Fruit fly (Drosophila melanogaster) whole organism, embryonic: Measurements from ENCODE around the gene CG12507.
A peak's percentile ranks its signal among the peaks of the same experiment; 100 is the strongest.

Experiments
- Antp ChIP-seq: fragments of 200-800 bp; sonication (Bioruptor generic); optimal IDR thresholded peaks from 3 replicates; lab custom pipeline; 2016; ENCODE audit warnings: missing biosample characterization, missing genetic modification characterization
- BEAF-32 ChIP-seq: fragments of 200-800 bp; sonication (Bioruptor generic); optimal IDR thresholded peaks from 3 replicates; lab custom pipeline; 2017; ENCODE audit warnings: missing biosample characterization, missing genetic modification characterization, mild to moderate bottlenecking, moderate library complexity, missing genetic modification reagents
- CG11560 ChIP-seq: fragments of 200-800 bp; sonication (Bioruptor generic); IDR thresholded peaks from 3 replicates; pipeline ENCODE4 v1.3.6; 2022; ENCODE audit warnings: missing biosample characterization, missing genetic modification characterization
- CG1233 ChIP-seq: fragments of 200-800 bp; sonication (Bioruptor generic); optimal IDR thresholded peaks from 4 replicates; lab custom pipeline; 2018; ENCODE audit warnings: missing biosample characterization, mild to moderate bottlenecking, missing genetic modification characterization
- CG13296 ChIP-seq: fragments of 200-800 bp; sonication (Bioruptor generic); optimal IDR thresholded peaks from 3 replicates; lab custom pipeline; 2018; ENCODE audit warnings: missing biosample characterization, mild to moderate bottlenecking, missing genetic modification characterization
- CG13424 ChIP-seq: fragments of 200-800 bp; sonication (Bioruptor generic); optimal IDR thresholded peaks from 2 replicates; lab custom pipeline; 2019; ENCODE audit warnings: missing biosample characterization, mild to moderate bottlenecking, missing genetic modification characterization, moderate library complexity
- CG14050 ChIP-seq: fragments of 200-800 bp; sonication (Bioruptor generic); IDR thresholded peaks from 3 replicates; pipeline ENCODE4 v1.3.6; 2022; ENCODE audit warnings: missing biosample characterization, missing genetic modification characterization
- CG14965 ChIP-seq: fragments of 200-800 bp; sonication (Bioruptor generic); optimal IDR thresholded peaks from 2 replicates; lab custom pipeline; 2016; ENCODE audit warnings: missing biosample characterization, missing genetic modification characterization, borderline replicate concordance
- CG15479 ChIP-seq: fragments of 200-800 bp; sonication (Bioruptor generic); optimal IDR thresholded peaks from 3 replicates; lab custom pipeline; 2019; ENCODE audit warnings: missing biosample characterization, mild to moderate bottlenecking, missing genetic modification characterization, moderate library complexity
- CG15696 ChIP-seq: fragments of 200-800 bp; sonication (Bioruptor generic); optimal IDR thresholded peaks from 2 replicates; lab custom pipeline; 2019; ENCODE audit warnings: missing biosample characterization, mild to moderate bottlenecking, missing genetic modification characterization, moderate library complexity
- CG1602 ChIP-seq: fragments of 200-800 bp; sonication (Bioruptor generic); optimal IDR thresholded peaks from 3 replicates; lab custom pipeline; 2016; ENCODE audit warnings: missing biosample characterization, missing genetic modification characterization
- CG16815 ChIP-seq: fragments of 200-800 bp; sonication (Bioruptor generic); optimal IDR thresholded peaks from 3 replicates; lab custom pipeline; 2017; ENCODE audit warnings: missing biosample characterization, mild to moderate bottlenecking, missing genetic modification characterization
- CG17361 ChIP-seq: fragments of 200-800 bp; sonication (Bioruptor generic); IDR thresholded peaks from 3 replicates; pipeline ENCODE4 v1.3.6; 2022; ENCODE audit warnings: missing biosample characterization, missing genetic modification characterization
- CG2889 ChIP-seq: fragments of 200-800 bp; sonication (Bioruptor generic); IDR thresholded peaks from 3 replicates; pipeline ENCODE4 v1.3.6; 2022; ENCODE audit warnings: missing biosample characterization, missing genetic modification characterization
- CG32532 ChIP-seq: fragments of 200-800 bp; sonication (Bioruptor generic); IDR thresholded peaks from 2 replicates; pipeline ENCODE4 v1.3.6; 2022; ENCODE audit warnings: missing biosample characterization, missing genetic modification characterization
- CG33557 ChIP-seq: fragments of 200-800 bp; sonication (Bioruptor generic); optimal IDR thresholded peaks from 2 replicates; lab custom pipeline; 2019; ENCODE audit warnings: missing biosample characterization, mild to moderate bottlenecking, missing genetic modification characterization, moderate library complexity
- CG3847 ChIP-seq: fragments of 200-800 bp; sonication (Bioruptor generic); IDR thresholded peaks from 2 replicates; pipeline ENCODE4 v1.3.6; 2022; ENCODE audit warnings: missing biosample characterization, missing genetic modification characterization
- CG6272 ChIP-seq: fragments of 200-800 bp; sonication (Bioruptor generic); IDR thresholded peaks from 2 replicates; pipeline ENCODE4 v1.3.6; 2022; ENCODE audit warnings: missing biosample characterization, missing genetic modification characterization
- CG7928 ChIP-seq: fragments of 200-800 bp; sonication (Bioruptor generic); optimal IDR thresholded peaks from 2 replicates; lab custom pipeline; 2017; ENCODE audit warnings: missing biosample characterization, mild to moderate bottlenecking, missing genetic modification characterization
- CG8765 ChIP-seq: fragments of 200-800 bp; sonication (Bioruptor generic); IDR thresholded peaks from 2 replicates; pipeline ENCODE4 v1.3.6; 2022; ENCODE audit warnings: missing biosample characterization, missing genetic modification characterization
- CG9437 ChIP-seq: fragments of 200-800 bp; sonication (Bioruptor generic); optimal IDR thresholded peaks from 2 replicates; lab custom pipeline; 2018; ENCODE audit warnings: missing biosample characterization, mild to moderate bottlenecking, missing genetic modification characterization
- CG9609 ChIP-seq: fragments of 200-800 bp; sonication (Bioruptor generic); optimal IDR thresholded peaks from 3 replicates; lab custom pipeline; 2016; ENCODE audit warnings: missing biosample characterization, missing genetic modification characterization
- CG9797 ChIP-seq: fragments of 200-800 bp; sonication (Bioruptor generic); optimal IDR thresholded peaks from 3 replicates; lab custom pipeline; 2018; ENCODE audit warnings: missing biosample characterization, mild to moderate bottlenecking, missing genetic modification characterization
- CG9817 ChIP-seq: fragments of 200-800 bp; sonication (Bioruptor generic); optimal IDR thresholded peaks from 2 replicates; lab custom pipeline; 2018; ENCODE audit warnings: missing biosample characterization, mild to moderate bottlenecking, missing genetic modification characterization, moderate library complexity
- CHES-1-like ChIP-seq: fragments of 200-800 bp; sonication (Bioruptor generic); optimal IDR thresholded peaks from 2 replicates; lab custom pipeline; 2016; ENCODE audit warnings: missing biosample characterization, missing genetic modification characterization
- CrebB ChIP-seq: fragments of 200-800 bp; sonication (Bioruptor generic); optimal IDR thresholded peaks from 3 replicates; lab custom pipeline; 2018; ENCODE audit warnings: missing biosample characterization, mild to moderate bottlenecking, missing genetic modification characterization
- Dfd ChIP-seq, 2 experiments: fragments of >200 bp; optimal IDR thresholded peaks; 2 replicates each; lab custom pipeline; 2017; ENCODE audit warnings: missing biosample characterization in 2 of 2, missing genetic modification characterization in 2 of 2
- Dp ChIP-seq: fragments of 200-800 bp; sonication (Bioruptor generic); optimal IDR thresholded peaks from 2 replicates; lab custom pipeline; 2018; ENCODE audit warnings: missing biosample characterization, mild to moderate bottlenecking, missing genetic modification characterization, moderate library complexity
- Drgx ChIP-seq: fragments of 200-800 bp; sonication (Bioruptor generic); IDR thresholded peaks from 2 replicates; pipeline ENCODE4 v1.3.6; 2022; ENCODE audit warnings: missing biosample characterization, missing genetic modification characterization
- Lim3 ChIP-seq: fragments of 200-800 bp; sonication (Bioruptor generic); IDR thresholded peaks from 2 replicates; pipeline ENCODE4 v1.3.6; 2022; ENCODE audit warnings: missing biosample characterization, missing genetic modification characterization
- Mrtf ChIP-seq: fragments of 200-800 bp; sonication (Bioruptor generic); IDR thresholded peaks from 3 replicates; pipeline ENCODE4 v1.3.6; 2022; ENCODE audit warnings: missing biosample characterization, missing genetic modification characterization
- NC2α ChIP-seq: fragments of 200-800 bp; sonication (Bioruptor generic); optimal IDR thresholded peaks from 2 replicates; lab custom pipeline; 2016; ENCODE audit warnings: missing biosample characterization, missing genetic modification characterization
- NfI ChIP-seq: fragments of 200-800 bp; sonication (Bioruptor generic); optimal IDR thresholded peaks from 3 replicates; lab custom pipeline; 2018; ENCODE audit warnings: missing biosample characterization, mild to moderate bottlenecking, missing genetic modification characterization, moderate library complexity
- bbx ChIP-seq: fragments of 200-800 bp; sonication (Bioruptor generic); IDR thresholded peaks from 2 replicates; pipeline ENCODE4 v1.3.6; 2022; ENCODE audit warnings: missing biosample characterization, missing genetic modification characterization; ENCODE audit not compliant: partially characterized antibody
- bsh ChIP-seq, 2 experiments: fragments of 200-800 bp; sonication (Bioruptor generic); optimal IDR thresholded peaks; 2 replicates each; lab custom pipeline; 2017 to 2018; ENCODE audit warnings: mild to moderate bottlenecking in 2 of 2, missing biosample characterization in 2 of 2, missing genetic modification characterization in 2 of 2, moderate library complexity in 1 of 2
- dmrt11E ChIP-seq: fragments of 200-800 bp; sonication (Bioruptor generic); optimal IDR thresholded peaks from 3 replicates; lab custom pipeline; 2018; ENCODE audit warnings: missing biosample characterization, mild to moderate bottlenecking, missing genetic modification characterization, moderate library complexity
- emc ChIP-seq: fragments of 200-800 bp; sonication (Bioruptor generic); optimal IDR thresholded peaks from 2 replicates; lab custom pipeline; 2016; ENCODE audit warnings: missing biosample characterization, missing genetic modification characterization
- fru ChIP-seq: fragments of >200 bp; optimal IDR thresholded peaks from 2 replicates; lab custom pipeline; 2017
- ftz-f1 ChIP-seq: fragments of 200-800 bp; sonication (Bioruptor generic); optimal IDR thresholded peaks from 2 replicates; lab custom pipeline; 2016; ENCODE audit warnings: missing biosample characterization, missing genetic modification characterization
- gce ChIP-seq: fragments of 200-800 bp; sonication (Bioruptor generic); IDR thresholded peaks from 3 replicates; pipeline ENCODE4 v1.3.6; 2022; ENCODE audit warnings: missing biosample characterization, missing genetic modification characterization
- lbe ChIP-seq: fragments of 200-800 bp; sonication (Bioruptor generic); optimal IDR thresholded peaks from 2 replicates; lab custom pipeline; 2016; ENCODE audit warnings: missing biosample characterization, mild to moderate bottlenecking, missing genetic modification characterization
- maf-S ChIP-seq: fragments of 200-800 bp; sonication (Bioruptor generic); optimal IDR thresholded peaks from 2 replicates; lab custom pipeline; 2016; ENCODE audit warnings: missing biosample characterization, missing genetic modification characterization
- nau ChIP-seq: fragments of 200-800 bp; sonication (Bioruptor generic); optimal IDR thresholded peaks from 3 replicates; lab custom pipeline; 2017; ENCODE audit warnings: missing biosample characterization, mild to moderate bottlenecking, missing genetic modification characterization, missing genetic modification reagents
- sd ChIP-seq: fragments of 200-800 bp; sonication (Bioruptor generic); optimal IDR thresholded peaks from 3 replicates; lab custom pipeline; 2018; ENCODE audit warnings: missing biosample characterization, mild to moderate bottlenecking, missing genetic modification characterization, moderate library complexity
- sens ChIP-seq: fragments of 200-800 bp; sonication (Bioruptor generic); peaks from one replicate; lab custom pipeline; 2016; ENCODE audit warnings: missing biosample characterization, missing genetic modification characterization
- so ChIP-seq: fragments of 200-800 bp; sonication (Bioruptor generic); IDR thresholded peaks from 3 replicates; pipeline ENCODE4 v1.3.6; 2022; ENCODE audit warnings: missing biosample characterization, missing genetic modification characterization
- tgo ChIP-seq: fragments of 200-800 bp; sonication (Bioruptor generic); IDR thresholded peaks from 3 replicates; pipeline ENCODE4 v1.3.6; 2022; ENCODE audit warnings: missing biosample characterization, missing genetic modification characterization
- unpg ChIP-seq: fragments of 200-800 bp; sonication (Bioruptor generic); optimal IDR thresholded peaks from 3 replicates; lab custom pipeline; 2018; ENCODE audit warnings: missing biosample characterization, mild to moderate bottlenecking, missing genetic modification characterization, moderate library complexity
- usp ChIP-seq: fragments of >200 bp; optimal IDR thresholded peaks from 2 replicates; lab custom pipeline; 2017; ENCODE audit warnings: missing biosample characterization, missing genetic modification characterization
- z ChIP-seq: fragments of 200-800 bp; sonication (Bioruptor generic); IDR thresholded peaks from 3 replicates; pipeline ENCODE4 v1.3.6; 2022; ENCODE audit warnings: missing biosample characterization, missing genetic modification characterization

The CG12507 gene

DNA sequence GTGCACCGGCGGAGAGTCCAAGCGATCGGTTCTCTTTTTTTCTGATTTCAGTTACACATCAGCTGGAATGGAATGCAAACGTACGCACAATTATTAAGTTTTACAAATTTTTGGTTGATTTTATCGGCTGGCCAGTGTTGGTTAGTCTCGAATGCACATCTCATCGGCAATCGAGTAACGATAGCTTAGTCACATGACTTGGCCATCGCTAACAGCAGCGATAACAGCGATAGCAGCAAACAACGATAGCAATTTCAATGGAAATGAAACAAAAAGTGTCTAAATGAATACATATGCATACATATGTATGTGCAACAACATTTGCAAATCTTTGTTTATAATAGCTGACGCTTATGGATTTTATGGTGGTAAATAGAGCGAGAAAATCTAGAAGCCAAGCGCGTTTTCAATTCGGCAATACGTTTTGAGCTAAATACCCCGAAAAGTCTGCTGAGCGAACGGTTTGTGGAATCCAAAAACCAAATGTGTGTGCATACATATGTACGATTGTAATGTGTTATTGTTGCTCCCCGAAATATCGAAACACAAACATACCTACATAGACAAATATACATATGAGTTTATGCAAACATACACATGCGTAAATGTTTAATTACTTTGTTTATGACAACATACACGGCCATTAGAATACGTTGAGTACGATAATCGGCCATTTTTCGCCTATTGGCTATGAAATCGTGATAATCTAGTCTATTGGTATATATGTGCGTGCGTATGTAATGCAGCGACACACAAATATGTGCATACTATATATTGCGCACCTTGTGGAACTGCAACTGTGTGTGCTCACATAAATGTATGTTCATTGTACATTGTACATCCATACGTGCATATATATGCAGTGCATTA lies 30.3 kb upstream of the CG12507 start, which contains the start of gene CG3632 (continued):
- no peak for TF ChIP-seq CG1233 (GFP tag; lab: Kevin White, UChicago)
- peak; percentile 60 for TF ChIP-seq lbe (GFP tag; lab: Kevin White, UChicago)
- TF ChIP-seq bbx (GFP tag; lab: Robert Waterston, UW) = peak; percentile 92
- TF ChIP-seq z = no peak
- TF ChIP-seq CG9437 (GFP tag; lab: Kevin White, UChicago) = no peak
- TF ChIP-seq Dp (GFP tag; lab: Kevin White, UChicago) = peak; percentile 32
- TF ChIP-seq CG13296 = peak; percentile 7
- TF ChIP-seq CG14965 (GFP tag; lab: Kevin White, UChicago) = no peak
- TF ChIP-seq CG33557 (GFP tag; lab: Kevin White, UChicago) = no peak
- peak; percentile 67 for TF ChIP-seq CG3847 (GFP tag; lab: Robert Waterston, UW)
- TF ChIP-seq sens (GFP tag; lab: Kevin White, UChicago) = peak; percentile 90
- TF ChIP-seq sd (tag; lab: Kevin White, UChicago) = peak; percentile 64
- TF ChIP-seq CG17361 (GFP tag; lab: Robert Waterston, UW) = no peak; the same call in 2 of the 3 replicates
- peak; percentile 30 for TF ChIP-seq CG9797 (GFP tag; lab: Kevin White, UChicago)
- no peak for TF ChIP-seq nau (GFP tag; lab: Kevin White, UChicago)
- TF ChIP-seq CG15479 (GFP tag; lab: Kevin White, UChicago) = peak; percentile 27
- peak; percentile 50 for TF ChIP-seq CG6272 (GFP tag; lab: Robert Waterston, UW)
- no peak for TF ChIP-seq tgo
- TF ChIP-seq CG8765 = no peak
- TF ChIP-seq Dfd (GFP tag; optimal IDR thresholded peaks at IDR 0.05; lab: Kevin White, UChicago) = no peak
- no peak for TF ChIP-seq gce (GFP tag; lab: Robert Waterston, UW)
- no peak for TF ChIP-seq CG16815 (GFP tag; lab: Kevin White, UChicago)
- no peak for TF ChIP-seq CG13424
- TF ChIP-seq CG32532 (GFP tag; lab: Robert Waterston, UW) = peak; percentile 47
- 0 out of 3 replicates have a peak, but pooled peaks have one; percentile 11 for TF ChIP-seq so
- peak; percentile 39 for TF ChIP-seq CHES-1-like (GFP tag; lab: Kevin White, UChicago)
- TF ChIP-seq CG9609 (GFP tag; lab: Kevin White, UChicago) = peak; percentile 49
- TF ChIP-seq NC2α (GFP tag; lab: Kevin White, UChicago) = no peak
- TF ChIP-seq ftz-f1 = peak; percentile 1
- no peak for TF ChIP-seq dmrt11E (tag; lab: Kevin White, UChicago)
- TF ChIP-seq CG14050 = no peak
- no peak for TF ChIP-seq usp (GFP tag; lab: Kevin White, UChicago)
- TF ChIP-seq Mrtf = no peak
- TF ChIP-seq Lim3 (GFP tag; lab: Robert Waterston, UW) = no peak
- peak; percentile 82 for TF ChIP-seq BEAF-32
- TF ChIP-seq emc (GFP tag; lab: Kevin White, UChicago) = no peak
- no peak for TF ChIP-seq fru
- peak; percentile 40 for TF ChIP-seq maf-S (GFP tag; lab: Kevin White, UChicago)
- peak; percentile 65; the same call in 2 of the 3 replicates for TF ChIP-seq CG11560 (tag; lab: Robert Waterston, UW)
- no peak for TF ChIP-seq bsh (GFP tag; optimal IDR thresholded peaks at IDR 0.05; lab: Kevin White, UChicago)
- no peak for TF ChIP-seq CG2889
- TF ChIP-seq Antp = peak; percentile 71
- TF ChIP-seq CrebB = no peak
- no peak for TF ChIP-seq Drgx
- TF ChIP-seq CG1602 (GFP tag; lab: Kevin White, UChicago) = no peak
- peak; percentile 58 for TF ChIP-seq NfI (GFP tag; lab: Kevin White, UChicago)
- no peak for TF ChIP-seq CG9817 (tag; lab: Kevin White, UChicago)
- TF ChIP-seq unpg (GFP tag; lab: Kevin White, UChicago) = no peak
- TF ChIP-seq CG15696 (tag; lab: Kevin White, UChicago) = no peak
- peak; percentile 58 for TF ChIP-seq CG7928 (GFP tag; lab: Kevin White, UChicago)
